Worm (Caenorhabditis elegans): Measurements from ENCODE around the gene F49C12.9.
"Not testable (repeated sequence)": the region's sequence is repeated elsewhere in the genome, so short reads cannot be mapped to it uniquely, and the experiment has no call there.

DNA sequence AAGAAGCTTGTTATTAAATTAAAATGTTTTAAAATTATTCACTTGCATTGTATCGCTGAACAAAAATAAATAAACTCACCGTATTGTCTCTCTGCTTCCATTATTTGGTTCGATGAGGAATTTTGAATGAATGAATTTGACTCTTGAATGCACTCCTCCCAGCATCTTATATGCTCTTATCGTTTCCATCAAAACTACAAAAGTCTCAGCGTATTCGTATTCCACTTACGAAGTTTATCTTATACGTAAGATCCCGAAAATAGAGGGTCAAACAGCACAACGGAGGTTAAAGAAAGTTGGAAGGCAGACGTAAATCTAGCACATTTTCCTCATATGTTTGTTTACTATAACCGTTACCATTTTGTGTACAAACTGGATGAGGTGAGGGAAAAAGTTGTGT is 29.7 kb downstream of the F49C12.9 start, which contains the start of gene nhr-267:
- TF ChIP-seq elt-3 (tag; optimal IDR thresholded peaks at IDR 0.05); blmp-1 (tag; optimal IDR thresholded peaks at IDR 0.05); lsy-2 (tag; optimal IDR thresholded peaks at IDR 0.05); unc-39 (tag; optimal IDR thresholded peaks at IDR 0.05); M03D4.4 (tag; optimal IDR thresholded peaks at IDR 0.05); hlh-1 (tag; optimal IDR thresholded peaks at IDR 0.05); ces-1 (GFP tag; optimal IDR thresholded peaks at IDR 0.05); nhr-12 (tag; optimal IDR thresholded peaks at IDR 0.05); nhr-76 (tag; optimal IDR thresholded peaks at IDR 0.05); mep-1 (tag; optimal IDR thresholded peaks at IDR 0.05); ham-2 (GFP tag; optimal IDR thresholded peaks at IDR 0.05); snpc-4 (tag; optimal IDR thresholded peaks at IDR 0.05); lin-13 (tag; optimal IDR thresholded peaks at IDR 0.05): not testable (repeated sequence)
